Worm (Caenorhabditis elegans) whole organism, L3 larva: ENCODE results near the gene F22B3.10.

Experiments used
- R02D3.7 ChIP-seq: fragments of 150-350 bp; optimal IDR thresholded peaks from 2 replicates; lab custom pipeline; 2014; ENCODE audit warnings: missing biosample characterization, missing genetic modification characterization
- egl-27 ChIP-seq: sonication (generic microtip); optimal IDR thresholded peaks from 4 replicates; lab custom pipeline; 2017; ENCODE audit warnings: missing biosample characterization, missing genetic modification reagents, missing genetic modification characterization
- egl-5 ChIP-seq: fragments of 150-350 bp; optimal IDR thresholded peaks from 2 replicates; lab custom pipeline; 2017; ENCODE audit warnings: missing biosample characterization, missing genetic modification reagents, missing genetic modification characterization, inconsistent platforms
- elt-3 ChIP-seq, 3 experiments: fragments of 150-350 bp in 1 of 3; sonication (generic microtip) in 2 of 3; optimal IDR thresholded peaks; 2 replicates in 2 of 3; 4 replicates in 1 of 3; lab custom pipeline; 2014 to 2017; ENCODE audit warnings: missing biosample characterization in 3 of 3, missing genetic modification characterization in 3 of 3
- fkh-10 ChIP-seq: sonication (generic microtip); optimal IDR thresholded peaks from 2 replicates; lab custom pipeline; 2017; ENCODE audit warnings: missing biosample characterization, missing genetic modification reagents, missing genetic modification characterization
- fos-1 ChIP-seq: fragments of 150-350 bp; optimal IDR thresholded peaks from 2 replicates; lab custom pipeline; 2014; ENCODE audit warnings: missing biosample characterization, missing genetic modification characterization
- nhr-12 ChIP-seq: fragments of 150-350 bp; optimal IDR thresholded peaks from 2 replicates; lab custom pipeline; 2014; ENCODE audit warnings: missing biosample characterization, missing genetic modification characterization
- skn-1 ChIP-seq: fragments of 150-350 bp; optimal IDR thresholded peaks from 2 replicates; lab custom pipeline; 2014; ENCODE audit warnings: missing biosample characterization, missing genetic modification characterization
- unc-62 ChIP-seq: fragments of 150-350 bp; sonication (generic microtip); optimal IDR thresholded peaks from 4 replicates; lab custom pipeline; 2014; ENCODE audit warnings: missing biosample characterization, missing genetic modification reagents, missing genetic modification characterization

- no peak for TF ChIP-seq nhr-12 (tag; lab: Kevin White, UChicago)
- TF ChIP-seq skn-1 (tag; lab: Kevin White, UChicago): no peak
- TF ChIP-seq egl-5 (tag; lab: Kevin White, UChicago): no peak
- no peak for TF ChIP-seq fos-1 (tag; lab: Kevin White, UChicago)
- TF ChIP-seq elt-3 (tag; optimal IDR thresholded peaks at IDR 0.05; lab: Kevin White, UChicago): no peak
- no peak for TF ChIP-seq egl-27 (tag; lab: Kevin White, UChicago)
- no peak for TF ChIP-seq unc-62 (GFP tag; lab: Kevin White, UChicago)
- TF ChIP-seq R02D3.7: no peak
- TF ChIP-seq fkh-10 (GFP tag; lab: Kevin White, UChicago): no peak
Measured at ce11 chrIV:11431448-11431847, 16.6 kb upstream of the F22B3.10 start.
